Worm (Caenorhabditis elegans): ENCODE measurements around the gene F35A5.5.

ce11 chrX:3781040-3781439 is 14.5 kb downstream of the F35A5.5 start, which contains the start of gene marg-1:
- TF ChIP-seq alr-1 (tag; optimal IDR thresholded peaks at IDR 0.05; ENCODE audit: borderline replicate concordance) (no peak), nhr-237 (tag; optimal IDR thresholded peaks at IDR 0.05) (no peak), fos-1 (tag; optimal IDR thresholded peaks at IDR 0.05) (no peak)

Measured in whole organism, L1 larva.